Fruit fly (Drosophila melanogaster) whole organism, embryonic: ENCODE data around the gene CG13893.

Experiments
- ATbp ChIP-seq: fragments of 200-800 bp; sonication (Bioruptor generic); optimal IDR thresholded peaks from 2 replicates; lab custom pipeline; 2017; ENCODE audit warnings: missing biosample characterization, mild to moderate bottlenecking, missing genetic modification characterization, missing genetic modification reagents
- B-H2 ChIP-seq: fragments of 200-800 bp; sonication (Bioruptor generic); optimal IDR thresholded peaks from 2 replicates; lab custom pipeline; 2018; ENCODE audit warnings: missing biosample characterization, mild to moderate bottlenecking, missing genetic modification characterization
- CG10267 ChIP-seq: fragments of 200-800 bp; sonication (Bioruptor generic); optimal IDR thresholded peaks from 2 replicates; lab custom pipeline; 2018; ENCODE audit warnings: missing biosample characterization, mild to moderate bottlenecking, missing genetic modification characterization, moderate library complexity
- CG10543 ChIP-seq: fragments of 200-800 bp; sonication (Bioruptor generic); optimal IDR thresholded peaks from 3 replicates; lab custom pipeline; 2017; ENCODE audit warnings: missing biosample characterization, mild to moderate bottlenecking, missing genetic modification characterization, moderate library complexity
- CG11085 ChIP-seq: fragments of 200-800 bp; sonication (Bioruptor generic); IDR thresholded peaks from 2 replicates; pipeline ENCODE4 v1.3.6; 2022; ENCODE audit warnings: missing biosample characterization, missing genetic modification characterization
- CG11695 ChIP-seq: fragments of 200-800 bp; sonication (Bioruptor generic); IDR thresholded peaks from 3 replicates; pipeline ENCODE4 v1.3.6; 2022; ENCODE audit warnings: missing biosample characterization, missing genetic modification characterization
- CG16813 ChIP-seq: fragments of 200-800 bp; sonication (Bioruptor generic); IDR thresholded peaks from 3 replicates; pipeline ENCODE4 v1.3.6; 2022; ENCODE audit warnings: missing biosample characterization, missing genetic modification characterization; ENCODE audit not compliant: partially characterized antibody
- CG16863 ChIP-seq: fragments of 200-800 bp; sonication (Bioruptor generic); optimal IDR thresholded peaks from 3 replicates; lab custom pipeline; 2016; ENCODE audit warnings: missing biosample characterization, missing genetic modification characterization
- CG2199 ChIP-seq: fragments of 200-800 bp; sonication (Bioruptor generic); IDR thresholded peaks from 3 replicates; pipeline ENCODE4 v1.3.6; 2022; ENCODE audit warnings: missing biosample characterization, missing genetic modification characterization
- CG31365 ChIP-seq: fragments of 200-800 bp; sonication (Bioruptor generic); optimal IDR thresholded peaks from 2 replicates; lab custom pipeline; 2018; ENCODE audit warnings: missing biosample characterization, mild to moderate bottlenecking, missing genetic modification characterization
- CG31388 ChIP-seq: fragments of 200-800 bp; sonication (Bioruptor generic); optimal IDR thresholded peaks from 2 replicates; lab custom pipeline; 2016; ENCODE audit warnings: missing biosample characterization, missing genetic modification characterization
- CG34376 ChIP-seq: fragments of 200-800 bp; sonication (Bioruptor generic); optimal IDR thresholded peaks from 2 replicates; lab custom pipeline; 2018; ENCODE audit warnings: missing biosample characterization, mild to moderate bottlenecking, missing genetic modification characterization
- CG3995 ChIP-seq: fragments of 200-800 bp; sonication (Bioruptor generic); optimal IDR thresholded peaks from 3 replicates; lab custom pipeline; 2016; ENCODE audit warnings: missing biosample characterization, missing genetic modification characterization
- CG4424 ChIP-seq: fragments of 200-800 bp; sonication (Bioruptor generic); optimal IDR thresholded peaks from 3 replicates; lab custom pipeline; 2016; ENCODE audit warnings: missing biosample characterization, missing genetic modification characterization
- CG4854 ChIP-seq: fragments of 200-800 bp; sonication (Bioruptor generic); optimal IDR thresholded peaks from 2 replicates; lab custom pipeline; 2016; ENCODE audit warnings: missing biosample characterization, missing genetic modification characterization, inconsistent platforms
- CG6689 ChIP-seq: fragments of 200-800 bp; sonication (Bioruptor generic); IDR thresholded peaks from 2 replicates; pipeline ENCODE4 v1.3.6; 2022; ENCODE audit warnings: missing biosample characterization, missing genetic modification characterization
- CG6791 ChIP-seq: fragments of 200-800 bp; sonication (Bioruptor generic); IDR thresholded peaks from 3 replicates; pipeline ENCODE4 v1.3.6; 2022; ENCODE audit warnings: missing biosample characterization, missing genetic modification characterization; ENCODE audit not compliant: partially characterized antibody
- CG7839 ChIP-seq: fragments of 200-800 bp; sonication (Bioruptor generic); optimal IDR thresholded peaks from 3 replicates; lab custom pipeline; 2018; ENCODE audit warnings: missing biosample characterization, mild to moderate bottlenecking, missing genetic modification characterization, moderate library complexity
- CG8290 ChIP-seq, 3 experiments: fragments of 200-800 bp; sonication (Bioruptor generic); optimal IDR thresholded peaks; 2 replicates each; lab custom pipeline; 2016 to 2019; ENCODE audit warnings: missing biosample characterization in 3 of 3, missing genetic modification characterization in 3 of 3, mild to moderate bottlenecking in 2 of 3, moderate library complexity in 1 of 3
- CG9437 ChIP-seq: fragments of 200-800 bp; sonication (Bioruptor generic); optimal IDR thresholded peaks from 2 replicates; lab custom pipeline; 2018; ENCODE audit warnings: missing biosample characterization, mild to moderate bottlenecking, missing genetic modification characterization
- CrebB ChIP-seq: fragments of 200-800 bp; sonication (Bioruptor generic); optimal IDR thresholded peaks from 3 replicates; lab custom pipeline; 2018; ENCODE audit warnings: missing biosample characterization, mild to moderate bottlenecking, missing genetic modification characterization
- HmgD ChIP-seq: fragments of 200-800 bp; sonication (Bioruptor generic); optimal IDR thresholded peaks from 3 replicates; lab custom pipeline; 2016; ENCODE audit warnings: missing biosample characterization, missing genetic modification characterization
- Lhr ChIP-seq: fragments of 200-800 bp; sonication (Bioruptor generic); optimal IDR thresholded peaks from 3 replicates; lab custom pipeline; 2017; ENCODE audit warnings: mild to moderate bottlenecking, missing biosample characterization, missing genetic modification reagents, missing genetic modification characterization
- Lpt ChIP-seq: fragments of >200 bp; optimal IDR thresholded peaks from 2 replicates; lab custom pipeline; 2018; ENCODE audit warnings: missing biosample characterization, missing genetic modification characterization
- NK7.1 ChIP-seq: fragments of 200-800 bp; sonication (Bioruptor generic); optimal IDR thresholded peaks from 3 replicates; lab custom pipeline; 2016; ENCODE audit warnings: missing biosample characterization, missing genetic modification characterization
- NfI ChIP-seq: fragments of 200-800 bp; sonication (Bioruptor generic); optimal IDR thresholded peaks from 3 replicates; lab custom pipeline; 2018; ENCODE audit warnings: missing biosample characterization, mild to moderate bottlenecking, missing genetic modification characterization, moderate library complexity
- Rx ChIP-seq: fragments of 200-800 bp; sonication (Bioruptor generic); IDR thresholded peaks from 2 replicates; pipeline ENCODE4 v1.3.6; 2022; ENCODE audit warnings: missing biosample characterization, missing genetic modification characterization
- Sox100B ChIP-seq: fragments of 200-800 bp; sonication (Bioruptor generic); optimal IDR thresholded peaks from 3 replicates; lab custom pipeline; 2018; ENCODE audit warnings: missing biosample characterization, mild to moderate bottlenecking, missing genetic modification characterization
- ash1 ChIP-seq: fragments of 200-800 bp; sonication (Bioruptor generic); optimal IDR thresholded peaks from 2 replicates; lab custom pipeline; 2018; ENCODE audit warnings: missing biosample characterization, mild to moderate bottlenecking, missing genetic modification characterization
- croc ChIP-seq: fragments of 200-800 bp; sonication (Bioruptor generic); conservative IDR thresholded peaks from 3 replicates; pipeline ENCODE4 v1.3.6; 2022; ENCODE audit warnings: missing biosample characterization, missing genetic modification characterization
- dysf ChIP-seq: fragments of 200-800 bp; sonication (Bioruptor generic); IDR thresholded peaks from 3 replicates; pipeline ENCODE4 v1.3.6; 2022; ENCODE audit warnings: missing biosample characterization, missing genetic modification characterization
- gcm2 ChIP-seq: fragments of 200-800 bp; sonication (Bioruptor generic); optimal IDR thresholded peaks from 2 replicates; lab custom pipeline; 2016; ENCODE audit warnings: missing biosample characterization, missing genetic modification characterization
- insv ChIP-seq, 2 experiments: fragments of 200-800 bp; sonication (Bioruptor generic); optimal IDR thresholded peaks; 3 replicates each; lab custom pipeline; 2016 to 2018; ENCODE audit warnings: missing biosample characterization in 2 of 2, missing genetic modification characterization in 2 of 2
- kay ChIP-seq: fragments of 200-800 bp; sonication (Bioruptor generic); optimal IDR thresholded peaks from 2 replicates; lab custom pipeline; 2016; ENCODE audit warnings: missing biosample characterization, missing genetic modification characterization
- oc ChIP-seq: fragments of 200-800 bp; sonication (Bioruptor generic); optimal IDR thresholded peaks from 2 replicates; lab custom pipeline; 2018; ENCODE audit warnings: missing biosample characterization, mild to moderate bottlenecking, missing genetic modification characterization, moderate library complexity
- prd ChIP-seq, 3 experiments: fragments of >200 bp in 2 of 3; fragments of 200-800 bp in 1 of 3; sonication (Bioruptor generic) in 1 of 3; optimal IDR thresholded peaks in 2 of 3; IDR thresholded peaks in 1 of 3; 2 replicates in 2 of 3; 3 replicates in 1 of 3; pipeline versions ENCODE4 v1.3.6 to Lab custom; 2017 to 2022; ENCODE audit warnings: missing biosample characterization in 1 of 3, missing genetic modification characterization in 1 of 3
- psq ChIP-seq: fragments of 200-800 bp; sonication (Bioruptor generic); optimal IDR thresholded peaks from 2 replicates; lab custom pipeline; 2017; ENCODE audit warnings: missing biosample characterization, missing genetic modification characterization
- row ChIP-seq: fragments of 200-800 bp; sonication (Bioruptor generic); IDR thresholded peaks from 3 replicates; pipeline ENCODE4 v1.3.6; 2022; ENCODE audit warnings: missing biosample characterization, missing genetic modification characterization
- sc ChIP-seq, 3 experiments: fragments of >200 bp in 2 of 3; fragments of 200-800 bp in 1 of 3; sonication (Bioruptor generic) in 1 of 3; optimal IDR thresholded peaks; 2 replicates in 2 of 3; 3 replicates in 1 of 3; lab custom pipeline; 2017; ENCODE audit warnings: mild to moderate bottlenecking in 1 of 3, missing biosample characterization in 1 of 3, missing genetic modification characterization in 1 of 3, missing genetic modification reagents in 1 of 3
- slp2 ChIP-seq: fragments of 200-800 bp; sonication (Bioruptor generic); optimal IDR thresholded peaks from 2 replicates; lab custom pipeline; 2016; ENCODE audit warnings: missing biosample characterization, missing genetic modification characterization
- so ChIP-seq: fragments of 200-800 bp; sonication (Bioruptor generic); IDR thresholded peaks from 3 replicates; pipeline ENCODE4 v1.3.6; 2022; ENCODE audit warnings: missing biosample characterization, missing genetic modification characterization
- sr ChIP-seq: fragments of 200-800 bp; sonication (Bioruptor generic); IDR thresholded peaks from 3 replicates; pipeline ENCODE4 v1.3.6; 2022; ENCODE audit warnings: missing biosample characterization, missing genetic modification characterization
- tgo ChIP-seq: fragments of 200-800 bp; sonication (Bioruptor generic); IDR thresholded peaks from 3 replicates; pipeline ENCODE4 v1.3.6; 2022; ENCODE audit warnings: missing biosample characterization, missing genetic modification characterization
- tin ChIP-seq: fragments of 200-800 bp; sonication (Bioruptor generic); optimal IDR thresholded peaks from 3 replicates; lab custom pipeline; 2016; ENCODE audit warnings: missing biosample characterization, missing genetic modification characterization
- trem ChIP-seq: fragments of 200-800 bp; optimal IDR thresholded peaks from 3 replicates; lab custom pipeline; 2019; ENCODE audit warnings: missing biosample characterization, mild to moderate bottlenecking, missing genetic modification characterization, moderate library complexity
- unpg ChIP-seq: fragments of 200-800 bp; sonication (Bioruptor generic); optimal IDR thresholded peaks from 3 replicates; lab custom pipeline; 2018; ENCODE audit warnings: missing biosample characterization, mild to moderate bottlenecking, missing genetic modification characterization, moderate library complexity
- wor ChIP-seq: fragments of 200-800 bp; sonication (Bioruptor generic); IDR thresholded peaks from 2 replicates; pipeline ENCODE4 v1.3.6; 2022; ENCODE audit warnings: missing biosample characterization, missing genetic modification characterization
- zf30C ChIP-seq: fragments of 200-800 bp; sonication (Bioruptor generic); optimal IDR thresholded peaks from 3 replicates; lab custom pipeline; 2018; ENCODE audit warnings: missing biosample characterization, mild to moderate bottlenecking, missing genetic modification characterization

CG13893 gene

DNA sequence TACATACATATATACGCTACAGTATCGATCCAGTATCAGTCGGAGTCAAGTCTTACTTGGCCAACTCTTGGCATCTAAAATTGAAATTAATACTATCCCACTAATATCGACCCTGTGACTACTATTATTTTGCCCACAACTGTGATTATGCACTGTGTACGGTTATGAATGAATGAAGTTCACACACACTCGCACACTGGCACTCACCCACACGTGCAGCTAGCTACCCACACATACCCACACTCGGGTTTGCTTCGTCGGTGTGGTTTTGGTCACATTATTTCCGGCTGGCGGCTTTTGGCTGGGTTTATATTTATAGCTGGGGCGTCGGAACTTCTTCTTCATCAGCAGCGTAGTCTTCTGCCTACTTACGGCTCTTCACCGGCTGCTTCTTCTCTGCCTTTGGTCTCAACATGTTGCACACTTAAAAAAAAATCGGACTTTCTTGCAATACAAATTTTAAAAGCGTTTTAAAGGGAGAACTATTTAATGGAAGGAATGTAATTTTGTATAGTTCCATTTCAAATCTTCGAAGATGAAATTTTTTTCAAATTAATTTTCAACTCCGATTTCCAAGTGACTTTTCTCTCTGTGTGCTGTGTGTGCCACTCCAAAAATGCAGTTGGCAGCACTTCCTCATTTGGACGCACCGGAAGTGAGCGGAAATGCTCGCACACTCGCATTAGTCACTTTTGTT, 30.7 kb upstream of the CG13893 start (continued):
- TF ChIP-seq CG4854 (GFP tag; lab: Kevin White, UChicago) (peak; percentile 83), CG9437 (peak; percentile 82), CG34376 (GFP tag; lab: Kevin White, UChicago) (no peak), CG16813 (GFP tag; lab: Robert Waterston, UW) (no peak), unpg (GFP tag; lab: Kevin White, UChicago) (peak; percentile 94), sc (optimal IDR thresholded peaks at IDR 0.05; lab: Kevin White, UChicago) (no peak), sc (GFP tag; optimal IDR thresholded peaks at IDR 0.05; lab: Kevin White, UChicago) (peak; percentile 87), Lpt (GFP tag; lab: Kevin White, UChicago) (no peak), Lhr (peak; percentile 88), CG11695 (GFP tag; lab: Robert Waterston, UW) (peak; percentile 84), CG7839 (tag; lab: Kevin White, UChicago) (peak; percentile 92), CG10543 (GFP tag; lab: Kevin White, UChicago) (no peak), CG3995 (GFP tag; lab: Kevin White, UChicago) (peak; percentile 14), zf30C (peak; percentile 93), dysf (GFP tag; lab: Robert Waterston, UW) (peak; percentile 87), gcm2 (peak; percentile 76), B-H2 (GFP tag; lab: Kevin White, UChicago) (no peak), CG8290 (GFP tag; optimal IDR thresholded peaks at IDR 0.05; lab: Kevin White, UChicago) (peak; percentile 93), CG8290 (tag; optimal IDR thresholded peaks at IDR 0.05; lab: Kevin White, UChicago) (peak; percentile 35 to 76), trem (peak; percentile 96), oc (tag; lab: Kevin White, UChicago) (peak; percentile 91), Rx (GFP tag; lab: Robert Waterston, UW) (peak; percentile 91), croc (GFP tag; lab: Robert Waterston, UW) (peak; percentile 92), NfI (peak; percentile 84), slp2 (peak; percentile 89), so (GFP tag; lab: Robert Waterston, UW) (peak; percentile 89), row (peak; percentile 92), HmgD (GFP tag; lab: Kevin White, UChicago) (peak; percentile 63), psq (GFP tag; lab: Kevin White, UChicago) (peak; percentile 80), CG31365 (tag; lab: Kevin White, UChicago) (peak; percentile 54), wor (GFP tag; lab: Robert Waterston, UW) (peak; percentile 94), CG4424 (GFP tag; lab: Kevin White, UChicago) (peak; percentile 93), CG10267 (peak; percentile 89), CG31388 (peak; percentile 71), ATbp (GFP tag; lab: Kevin White, UChicago) (peak; percentile 94), prd (optimal IDR thresholded peaks at IDR 0.05; lab: Kevin White, UChicago) (no peak), prd (GFP tag; IDR thresholded peaks at IDR 0.05; lab: Robert Waterston, UW) (peak; percentile 96), insv (GFP tag; optimal IDR thresholded peaks at IDR 0.05; lab: Kevin White, UChicago) (peak; percentile 27 to 59), ash1 (no peak), CrebB (tag; lab: Kevin White, UChicago) (peak; percentile 66), tin (GFP tag; lab: Kevin White, UChicago) (peak; percentile 92), CG16863 (peak; percentile 92), tgo (GFP tag; lab: Robert Waterston, UW) (peak; percentile 85), kay (GFP tag; lab: Kevin White, UChicago) (peak; percentile 72), CG6791 (GFP tag; lab: Robert Waterston, UW) (no peak), Sox100B (GFP tag; lab: Kevin White, UChicago) (peak; percentile 91), CG11085 (GFP tag; lab: Robert Waterston, UW) (peak; percentile 70), CG2199 (GFP tag; lab: Robert Waterston, UW) (peak; percentile 93), NK7.1 (GFP tag; lab: Kevin White, UChicago) (peak; percentile 76), sr (GFP tag; lab: Robert Waterston, UW) (peak; percentile 87), CG6689 (GFP tag; lab: Robert Waterston, UW) (peak; percentile 90)
